Fruit fly (Drosophila melanogaster) whole organism, adult: ENCODE measurements around the gene Taf8.

Experiments
- ovo ChIP-seq: fragments of 200-800 bp; sonication (Bioruptor generic); optimal IDR thresholded peaks from 2 replicates; lab custom pipeline; 2016; ENCODE audit warnings: missing biosample characterization, missing genetic modification characterization
- toe ChIP-seq: fragments of 200-800 bp; sonication (Bioruptor generic); optimal IDR thresholded peaks from 2 replicates; lab custom pipeline; 2016; ENCODE audit warnings: missing biosample characterization, missing genetic modification characterization

- TF ChIP-seq toe (GFP tag; lab: Kevin White, UChicago): no peak
- no peak for TF ChIP-seq ovo (GFP tag; lab: Kevin White, UChicago)
These were observed 19.1 kb upstream of the Taf8 start for dm6 chrX:18082674-18083073.
